Fruit fly (Drosophila melanogaster): ENCODE results near the gene CG45067.

The CG45067 gene

DNA sequence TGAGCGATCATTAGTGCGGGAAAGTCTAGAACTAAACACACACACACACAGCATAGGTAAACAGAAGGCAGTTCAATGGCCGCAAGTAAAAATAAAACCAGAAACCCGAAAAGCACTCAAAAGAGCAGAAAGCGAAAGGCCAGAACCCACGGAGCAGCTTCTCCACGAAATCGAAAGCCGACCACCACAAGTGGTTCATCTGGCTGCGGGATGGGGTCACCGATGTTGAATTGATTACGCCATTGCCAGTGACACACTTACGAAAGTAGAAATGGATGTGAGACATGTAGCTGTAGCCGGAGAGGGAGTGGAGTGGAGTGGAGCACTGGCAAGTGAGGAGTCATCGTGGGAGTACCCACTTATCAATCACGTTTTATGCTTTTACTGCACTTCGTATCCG lies 27.1 kb upstream of the CG45067 start (continued):
- TF ChIP-seq onecut (GFP tag; IDR thresholded peaks at IDR 0.05): peak; percentile 32; the same call in 1 of the 2 replicates
- no peak for TF ChIP-seq lov (optimal IDR thresholded peaks at IDR 0.05)
- no peak for TF ChIP-seq lov (GFP tag; IDR thresholded peaks at IDR 0.05)
- no peak for TF ChIP-seq CG1024 (GFP tag; IDR thresholded peaks at IDR 0.05)
- TF ChIP-seq Nf-YB (GFP tag; optimal IDR thresholded peaks at IDR 0.05): no peak
- TF ChIP-seq Mad (GFP tag; optimal IDR thresholded peaks at IDR 0.05): no peak
- TF ChIP-seq CG9215 (GFP tag; IDR thresholded peaks at IDR 0.05): no peak
- TF ChIP-seq CG10431 (GFP tag; optimal IDR thresholded peaks at IDR 0.05): peak; percentile 85
- no peak for TF ChIP-seq CG31365 (tag; optimal IDR thresholded peaks at IDR 0.05)
- no peak for TF ChIP-seq CG18599 (GFP tag; optimal IDR thresholded peaks at IDR 0.05)
- TF ChIP-seq kay (GFP tag; optimal IDR thresholded peaks at IDR 0.05): no peak
- TF ChIP-seq Stat92E (GFP tag; optimal IDR thresholded peaks at IDR 0.05): no peak
- TF ChIP-seq CG6254 (GFP tag; optimal IDR thresholded peaks at IDR 0.05): peak; percentile 64
- TF ChIP-seq klu (GFP tag; IDR thresholded peaks at IDR 0.05): no peak
- TF ChIP-seq CG6813 (GFP tag; optimal IDR thresholded peaks at IDR 0.05): no peak
- TF ChIP-seq Nf-YC (tag; optimal IDR thresholded peaks at IDR 0.05): no peak
- no peak for TF ChIP-seq Mes4 (GFP tag; optimal IDR thresholded peaks at IDR 0.05)
- no peak for TF ChIP-seq CG2116 (GFP tag; optimal IDR thresholded peaks at IDR 0.05)
- TF ChIP-seq slbo (GFP tag; IDR thresholded peaks at IDR 0.05): no peak
- no peak for TF ChIP-seq bcd (GFP tag; optimal IDR thresholded peaks at IDR 0.05)
- TF ChIP-seq CG17328 (GFP tag; IDR thresholded peaks at IDR 0.05): no peak
- no peak for TF ChIP-seq Awh (GFP tag; IDR thresholded peaks at IDR 0.05)
- no peak for TF ChIP-seq CG18619 (GFP tag; optimal IDR thresholded peaks at IDR 0.05)
- no peak for TF ChIP-seq CG6689 (GFP tag; IDR thresholded peaks at IDR 0.05)
- no peak for TF ChIP-seq gem (tag; optimal IDR thresholded peaks at IDR 0.05)
- no peak for TF ChIP-seq CG31224 (GFP tag; IDR thresholded peaks at IDR 0.05)
- no peak for TF ChIP-seq CG7271 (tag; optimal IDR thresholded peaks at IDR 0.05)
- no peak for TF ChIP-seq CG3163 (GFP tag; optimal IDR thresholded peaks at IDR 0.05)
- TF ChIP-seq CG18262 (tag; optimal IDR thresholded peaks at IDR 0.05): peak; percentile 42
- TF ChIP-seq peb (GFP tag; IDR thresholded peaks at IDR 0.05): no peak
- no peak for TF ChIP-seq Dfd (GFP tag; optimal IDR thresholded peaks at IDR 0.05)
- no peak for TF ChIP-seq CG10209 (GFP tag; optimal IDR thresholded peaks at IDR 0.05)
- no peak for TF ChIP-seq CG14014 (GFP tag; IDR thresholded peaks at IDR 0.05)
- TF ChIP-seq mirr (GFP tag; optimal IDR thresholded peaks at IDR 0.05): no peak
- no peak for TF ChIP-seq ranshi (GFP tag; IDR thresholded peaks at IDR 0.05)
- no peak for TF ChIP-seq Dbx (GFP tag; IDR thresholded peaks at IDR 0.05)
- no peak for TF ChIP-seq ttk (GFP tag; IDR thresholded peaks at IDR 0.05)
- TF ChIP-seq hkb (optimal IDR thresholded peaks at IDR 0.05): no peak
- TF ChIP-seq hkb (GFP tag; IDR thresholded peaks at IDR 0.05): no peak
- peak; percentile 7 for TF ChIP-seq Deaf1 (tag; optimal IDR thresholded peaks at IDR 0.05)
- no peak for TF ChIP-seq gce (GFP tag; IDR thresholded peaks at IDR 0.05)
- no peak for TF ChIP-seq CG17186 (GFP tag; optimal IDR thresholded peaks at IDR 0.05)
- no peak for TF ChIP-seq D19B (GFP tag; optimal IDR thresholded peaks at IDR 0.05)
- TF ChIP-seq Rfx (GFP tag; IDR thresholded peaks at IDR 0.05): no peak
- TF ChIP-seq sens (GFP tag): peak; percentile 56
- no peak for TF ChIP-seq CG9932 (GFP tag; IDR thresholded peaks at IDR 0.05)
- TF ChIP-seq ind (GFP tag; optimal IDR thresholded peaks at IDR 0.05): no peak
- no peak for TF ChIP-seq D (optimal IDR thresholded peaks at IDR 0.05)
- TF ChIP-seq D (GFP tag; optimal IDR thresholded peaks at IDR 0.05): no peak
- no peak for TF ChIP-seq H2.0 (GFP tag; IDR thresholded peaks at IDR 0.05)
- TF ChIP-seq al (GFP tag; IDR thresholded peaks at IDR 0.05): no peak
- TF ChIP-seq CG1832 (GFP tag; optimal IDR thresholded peaks at IDR 0.05): no peak
- no peak for TF ChIP-seq PHDP (tag; optimal IDR thresholded peaks at IDR 0.05)
- TF ChIP-seq CG10267 (tag; optimal IDR thresholded peaks at IDR 0.05): peak; percentile 5

Data from whole organism, embryonic.